Worm (Caenorhabditis elegans): ENCODE results near the gene ccch-1.
"Not testable (repeated sequence)": the region's sequence is repeated elsewhere in the genome, so short reads cannot be mapped to it uniquely, and the experiment has no call there.

Gene ccch-1

ce11 chrV:11500980-11501379, 26.7 kb upstream of the ccch-1 start:
- no peak for TF ChIP-seq fos-1 (tag; optimal IDR thresholded peaks at IDR 0.05)
- TF ChIP-seq nhr-129 (tag; optimal IDR thresholded peaks at IDR 0.05) = no peak
- no peak for TF ChIP-seq nhr-11 (tag; optimal IDR thresholded peaks at IDR 0.05)

ce11 chrV:11503081-11503751, 24.4 kb upstream of the ccch-1 start, which contains the start of gene C55A6.12:
Gene C55A6.12, minus strand, starts transcription at chrV:11503131.
- TF ChIP-seq gmeb-1 (tag; optimal IDR thresholded peaks at IDR 0.05) (peak; percentile 10), nhr-25 (tag; optimal IDR thresholded peaks at IDR 0.05) (no peak)

- TF ChIP-seq nhr-6 (tag; optimal IDR thresholded peaks at IDR 0.05) (peak; percentile 18), unc-55 (GFP tag; optimal IDR thresholded peaks at IDR 0.05) (peak; percentile 66), nhr-21 (tag; optimal IDR thresholded peaks at IDR 0.05) (peak; percentile 40), lin-13 (GFP tag; optimal IDR thresholded peaks at IDR 0.05) (peak; percentile 69), C34F6.9 (tag; optimal IDR thresholded peaks at IDR 0.05) (peak; percentile 63), mdl-1 (tag; optimal IDR thresholded peaks at IDR 0.05) (peak in 1 of 2 experiments; percentile 8), blmp-1 (tag; optimal IDR thresholded peaks at IDR 0.05; ENCODE audit: insufficient read depth) (peak; percentile 10), gmeb-1 (tag; optimal IDR thresholded peaks at IDR 0.05) (peak; percentile 59), zag-1 (tag; optimal IDR thresholded peaks at IDR 0.05) (peak; percentile 2), fos-1 (tag; optimal IDR thresholded peaks at IDR 0.05) (peak; percentile 25), F13H6.1 (tag; optimal IDR thresholded peaks at IDR 0.05) (peak; percentile 85), sma-9 (GFP tag; optimal IDR thresholded peaks at IDR 0.05) (peak; percentile 69), nhr-129 (tag; optimal IDR thresholded peaks at IDR 0.05) (peak; percentile 54), sem-4 (tag; optimal IDR thresholded peaks at IDR 0.05) (peak; percentile 46), lin-11 (tag; optimal IDR thresholded peaks at IDR 0.05) (peak; percentile 70), crh-2 (tag; optimal IDR thresholded peaks at IDR 0.05) (peak; percentile 73), sma-3 (GFP tag; optimal IDR thresholded peaks at IDR 0.05) (peak; percentile 83), nhr-25 (tag; optimal IDR thresholded peaks at IDR 0.05) (peak; percentile 74), lsy-2 (tag; optimal IDR thresholded peaks at IDR 0.05) (peak; percentile 34 to 73)
- TF ChIP-seq sma-9 (tag; optimal IDR thresholded peaks at IDR 0.05) = not testable (repeated sequence)
Measured at ce11 chrV:11504853-11505397, 22.7 kb upstream of the ccch-1 start, which contains the start of the genes C55A6.1 and C55A6.10. Gene C55A6.1, minus strand, starts transcription at chrV:11504968. Gene C55A6.10, plus strand, starts transcription at chrV:11505347.

- TF ChIP-seq C34F6.9 (tag; optimal IDR thresholded peaks at IDR 0.05) = peak; percentile 44
- no peak for TF ChIP-seq ztf-1 (GFP tag; conservative IDR thresholded peaks at IDR 0.05)
- peak; percentile 80 for TF ChIP-seq F13H6.1 (tag; optimal IDR thresholded peaks at IDR 0.05)
- no peak for TF ChIP-seq nhr-237 (tag; optimal IDR thresholded peaks at IDR 0.05)
- TF ChIP-seq lsy-2 (tag; optimal IDR thresholded peaks at IDR 0.05) = peak in 1 of 2 experiments; percentile 36
- TF ChIP-seq nhr-129 (tag; optimal IDR thresholded peaks at IDR 0.05) = peak; percentile 46
- TF ChIP-seq sma-9 (GFP tag; optimal IDR thresholded peaks at IDR 0.05) = peak; percentile 52
- TF ChIP-seq sma-9 (tag; optimal IDR thresholded peaks at IDR 0.05) = no peak
- TF ChIP-seq sem-4 (tag; optimal IDR thresholded peaks at IDR 0.05) = no peak
Measured at ce11 chrV:11506347-11506746, 21.3 kb upstream of the ccch-1 start.

- TF ChIP-seq nhr-25 (tag; optimal IDR thresholded peaks at IDR 0.05) = peak; percentile 66
- no peak for TF ChIP-seq nhr-10 (tag; optimal IDR thresholded peaks at IDR 0.05)
- peak; percentile 70 for TF ChIP-seq blmp-1 (tag; optimal IDR thresholded peaks at IDR 0.05; ENCODE audit: insufficient read depth)
- TF ChIP-seq Y55F3AM.14 (GFP tag; optimal IDR thresholded peaks at IDR 0.05) = no peak
- no peak for TF ChIP-seq nhr-21 (tag; optimal IDR thresholded peaks at IDR 0.05)
- TF ChIP-seq R02D3.7 (tag; optimal IDR thresholded peaks at IDR 0.05) = no peak
- TF ChIP-seq nhr-23 (tag; optimal IDR thresholded peaks at IDR 0.05) = no peak
- peak; percentile 35 for TF ChIP-seq fos-1 (tag; optimal IDR thresholded peaks at IDR 0.05)
- TF ChIP-seq sma-9 (GFP tag; optimal IDR thresholded peaks at IDR 0.05) = peak; percentile 87
- TF ChIP-seq sma-9 (tag; optimal IDR thresholded peaks at IDR 0.05) = no peak
- no peak for TF ChIP-seq mbf-1 (tag; optimal IDR thresholded peaks at IDR 0.05)
- TF ChIP-seq unc-62 (GFP tag; optimal IDR thresholded peaks at IDR 0.05) = no peak
- TF ChIP-seq lin-39 (tag; optimal IDR thresholded peaks at IDR 0.05) = no peak
- TF ChIP-seq sma-3 (GFP tag; optimal IDR thresholded peaks at IDR 0.05) = peak; percentile 12
Measured at ce11 chrV:11508773-11509172, 18.9 kb upstream of the ccch-1 start, which contains the start of gene ttll-5. Gene ttll-5, plus strand, starts transcription at chrV:11509060.

Measured in whole organism, L2 larva.